Worm (Caenorhabditis elegans) whole organism, L3 larva: ENCODE measurements around the gene mec-9.

Source experiments
- ZK546.5 ChIP-seq: sonication (generic microtip); optimal IDR thresholded peaks from 2 replicates; lab custom pipeline; 2017; ENCODE audit warnings: missing biosample characterization, missing genetic modification characterization
- fkh-2 ChIP-seq: fragments of 150-350 bp; optimal IDR thresholded peaks from 2 replicates; lab custom pipeline; 2014; ENCODE audit warnings: missing biosample characterization, missing genetic modification reagents, missing genetic modification characterization
- fos-1 ChIP-seq: fragments of 150-350 bp; optimal IDR thresholded peaks from 2 replicates; lab custom pipeline; 2014; ENCODE audit warnings: missing biosample characterization, missing genetic modification characterization
- hmg-11 ChIP-seq: sonication (generic microtip); optimal IDR thresholded peaks from 2 replicates; lab custom pipeline; 2016; ENCODE audit warnings: missing genetic modification characterization, missing compliant biosample characterization
- lin-39 ChIP-seq: fragments of 150-350 bp; optimal IDR thresholded peaks from 2 replicates; lab custom pipeline; 2018; ENCODE audit warnings: missing biosample characterization, missing genetic modification reagents, missing genetic modification characterization
- nhr-11 ChIP-seq: fragments of 150-350 bp; optimal IDR thresholded peaks from 2 replicates; lab custom pipeline; 2014; ENCODE audit warnings: missing biosample characterization, missing genetic modification characterization
- nhr-76 ChIP-seq: fragments of 150-350 bp; sonication (generic microtip); optimal IDR thresholded peaks from 5 replicates; lab custom pipeline; 2014; ENCODE audit warnings: missing biosample characterization, missing genetic modification characterization
- pha-4 ChIP-seq: fragments of 150-350 bp; optimal IDR thresholded peaks from 2 replicates; lab custom pipeline; 2014; ENCODE audit warnings: missing biosample characterization, missing genetic modification reagents, missing genetic modification characterization
- pqm-1 ChIP-seq: fragments of 150-350 bp; optimal IDR thresholded peaks from 2 replicates; lab custom pipeline; 2017; ENCODE audit warnings: missing biosample characterization, missing genetic modification characterization, inconsistent platforms
- snpc-4 ChIP-seq: fragments of 150-350 bp; optimal IDR thresholded peaks from 2 replicates; lab custom pipeline; 2014; ENCODE audit warnings: missing biosample characterization, missing genetic modification characterization
- zag-1 ChIP-seq: fragments of 150-350 bp; optimal IDR thresholded peaks from 2 replicates; lab custom pipeline; 2014; ENCODE audit warnings: missing biosample characterization, missing genetic modification characterization

ce11 chrV:9859863-9860262 lies 55.1 kb downstream of the mec-9 start, which contains the start of gene lsy-12:
- TF ChIP-seq zag-1 (no peak), nhr-76 (tag; lab: Kevin White, UChicago) (no peak), pha-4 (tag; lab: Kevin White, UChicago) (no peak), hmg-11 (tag; lab: Kevin White, UChicago) (no peak), fkh-2 (tag; lab: Kevin White, UChicago) (no peak), snpc-4 (tag; lab: Kevin White, UChicago) (no peak), pqm-1 (no peak), nhr-11 (tag; lab: Kevin White, UChicago) (no peak), ZK546.5 (tag; lab: Kevin White, UChicago) (no peak), fos-1 (tag; lab: Kevin White, UChicago) (no peak), lin-39 (tag; lab: Kevin White, UChicago) (no peak)
